Fruit fly (Drosophila melanogaster): Measurements from ENCODE around the gene gd.

DNA sequence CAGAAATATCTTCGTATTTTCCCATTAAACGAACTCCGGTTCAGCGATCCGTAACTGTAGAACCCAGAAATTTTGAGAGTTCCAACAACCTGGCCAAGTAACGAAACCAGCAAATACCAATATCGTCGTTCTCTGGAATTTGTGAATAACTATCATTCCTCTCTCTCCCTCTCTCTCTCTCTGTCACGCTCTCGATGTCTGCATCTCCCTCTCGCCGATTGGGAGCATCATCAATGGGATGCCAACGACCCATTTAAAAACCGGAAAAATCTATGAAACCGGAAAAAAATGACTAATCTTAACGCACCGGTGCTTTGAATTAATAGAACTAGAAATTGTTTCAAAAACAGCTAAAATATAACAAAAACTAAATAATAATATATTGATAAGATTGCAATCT is 20.0 kb upstream of the gd start:
- TF ChIP-seq insv (GFP tag; optimal IDR thresholded peaks at IDR 0.05) (no peak), CG2678 (tag; optimal IDR thresholded peaks at IDR 0.05) (no peak), CG9437 (GFP tag; optimal IDR thresholded peaks at IDR 0.05) (no peak), jigr1 (GFP tag; IDR thresholded peaks at IDR 0.05) (no peak), CG31224 (GFP tag; IDR thresholded peaks at IDR 0.05) (no peak), lab (GFP tag; optimal IDR thresholded peaks at IDR 0.05) (no peak), YL-1 (GFP tag; optimal IDR thresholded peaks at IDR 0.05) (no peak), vnd (GFP tag; IDR thresholded peaks at IDR 0.05; ENCODE audit: partially characterized antibody) (no peak), CG1529 (GFP tag; optimal IDR thresholded peaks at IDR 0.05) (no peak), CG2120 (GFP tag; optimal IDR thresholded peaks at IDR 0.05) (no peak), Nf-YA (GFP tag; IDR thresholded peaks at IDR 0.05) (no peak)
